Fruit fly (Drosophila melanogaster): ENCODE measurements around the gene CG7255.

dm6 chr3L:15330161-15330542, 26.1 kb downstream of the CG7255 start:
- TF ChIP-seq pad (GFP tag; optimal IDR thresholded peaks at IDR 0.05) (no peak), kay (GFP tag; ENCODE audit: borderline replicate concordance) (no peak), CG11617 (GFP tag; optimal IDR thresholded peaks at IDR 0.05) (no peak), Mnt (GFP tag; optimal IDR thresholded peaks at IDR 0.05) (no peak), CG12768 (GFP tag; optimal IDR thresholded peaks at IDR 0.05) (no peak), CG7101 (tag; optimal IDR thresholded peaks at IDR 0.05) (no peak), Clk (GFP tag; optimal IDR thresholded peaks at IDR 0.05) (no peak)

All from whole organism, adult.